Worm (Caenorhabditis elegans) whole organism, late embryonic: ENCODE measurements around the gene F19B2.6.

Source experiments
- C08G9.2 ChIP-seq: sonication (generic microtip); optimal IDR thresholded peaks from 2 replicates; lab custom pipeline; 2016; ENCODE audit warnings: mild to moderate bottlenecking, missing genetic modification characterization, moderate library complexity, missing compliant biosample characterization
- C38D4.7 ChIP-seq: fragments of 200-800 bp; sonication (Bioruptor generic); optimal IDR thresholded peaks from 2 replicates; lab custom pipeline; 2018; ENCODE audit warnings: mild to moderate bottlenecking, missing genetic modification characterization, moderate library complexity, missing compliant biosample characterization
- F13H6.1 ChIP-seq: sonication (generic microtip); optimal IDR thresholded peaks from 2 replicates; lab custom pipeline; 2016; ENCODE audit warnings: missing genetic modification characterization, missing compliant biosample characterization
- K02D7.2 ChIP-seq: sonication (generic microtip); optimal IDR thresholded peaks from 2 replicates; lab custom pipeline; 2017; ENCODE audit warnings: mild to moderate bottlenecking, missing genetic modification characterization, missing compliant biosample characterization
- T23F11.4 ChIP-seq: fragments of 200-800 bp; sonication (Bioruptor generic); optimal IDR thresholded peaks from 2 replicates; lab custom pipeline; 2018; ENCODE audit warnings: mild to moderate bottlenecking, missing genetic modification characterization, missing compliant biosample characterization
- Y22D7AL.16 ChIP-seq: sonication (generic microtip); optimal IDR thresholded peaks from 2 replicates; lab custom pipeline; 2016; ENCODE audit warnings: missing genetic modification characterization, missing compliant biosample characterization
- ahr-1 ChIP-seq: sonication (generic microtip); optimal IDR thresholded peaks from 2 replicates; lab custom pipeline; 2016; ENCODE audit warnings: missing genetic modification characterization, missing compliant biosample characterization
- ama-1 ChIP-seq: fragments of 150-350 bp; optimal IDR thresholded peaks from 2 replicates; lab custom pipeline; 2014
- ceh-14 ChIP-seq: sonication (generic microtip); optimal IDR thresholded peaks from 2 replicates; lab custom pipeline; 2016; ENCODE audit warnings: missing genotype, missing genetic modification characterization, missing compliant biosample characterization
- ceh-2 ChIP-seq: sonication (generic microtip); optimal IDR thresholded peaks from 2 replicates; lab custom pipeline; 2016; ENCODE audit warnings: missing genotype, missing genetic modification characterization, missing compliant biosample characterization
- ceh-30 ChIP-seq: fragments of 150-350 bp; optimal IDR thresholded peaks from 2 replicates; lab custom pipeline; 2014; ENCODE audit warnings: missing biosample characterization, missing genetic modification characterization
- ceh-31 ChIP-seq: sonication (generic microtip); optimal IDR thresholded peaks from 2 replicates; lab custom pipeline; 2016; ENCODE audit warnings: missing genetic modification characterization, missing compliant biosample characterization
- ceh-34 ChIP-seq: sonication (generic microtip); optimal IDR thresholded peaks from 2 replicates; lab custom pipeline; 2016; ENCODE audit warnings: mild to moderate bottlenecking, missing genetic modification characterization, missing compliant biosample characterization
- ceh-48 ChIP-seq: sonication (generic microtip); optimal IDR thresholded peaks from 2 replicates; lab custom pipeline; 2016; ENCODE audit warnings: missing genetic modification characterization, inconsistent platforms, missing compliant biosample characterization
- ceh-6 ChIP-seq: fragments of 200-800 bp; sonication (Bioruptor generic); optimal IDR thresholded peaks from 2 replicates; lab custom pipeline; 2018; ENCODE audit warnings: mild to moderate bottlenecking, missing genetic modification characterization, missing compliant biosample characterization
- che-1 ChIP-seq: sonication (generic microtip); optimal IDR thresholded peaks from 2 replicates; lab custom pipeline; 2016; ENCODE audit warnings: mild to moderate bottlenecking, missing genetic modification characterization, missing compliant biosample characterization
- dmd-4 ChIP-seq: sonication (generic microtip); optimal IDR thresholded peaks from 2 replicates; lab custom pipeline; 2016; ENCODE audit warnings: borderline replicate concordance, missing genetic modification characterization, missing compliant biosample characterization
- elt-4 ChIP-seq: sonication (generic microtip); optimal IDR thresholded peaks from 2 replicates; lab custom pipeline; 2016; ENCODE audit warnings: missing genetic modification characterization, missing compliant biosample characterization
- fax-1 ChIP-seq: sonication (generic microtip); optimal IDR thresholded peaks from 2 replicates; lab custom pipeline; 2016; ENCODE audit warnings: missing genotype, missing genetic modification characterization, missing compliant biosample characterization
- fkh-10 ChIP-seq: fragments of 150-350 bp; optimal IDR thresholded peaks from 2 replicates; lab custom pipeline; 2014; ENCODE audit warnings: missing biosample characterization, missing genetic modification reagents, missing genetic modification characterization
- fkh-6 ChIP-seq: sonication (generic microtip); optimal IDR thresholded peaks from 2 replicates; lab custom pipeline; 2016; ENCODE audit warnings: missing genetic modification characterization, missing compliant biosample characterization
- gmeb-2 ChIP-seq: sonication (generic microtip); optimal IDR thresholded peaks from 2 replicates; lab custom pipeline; 2016; ENCODE audit warnings: missing genetic modification characterization, inconsistent platforms, missing compliant biosample characterization
- hlh-30 ChIP-seq: sonication (generic microtip); optimal IDR thresholded peaks from 2 replicates; lab custom pipeline; 2017; ENCODE audit warnings: antibody characterized with exemption, missing genetic modification characterization, missing compliant biosample characterization; ENCODE audit not compliant: insufficient read depth
- hlh-6 ChIP-seq: sonication (generic microtip); optimal IDR thresholded peaks from 2 replicates; lab custom pipeline; 2016; ENCODE audit warnings: missing genotype, missing genetic modification characterization, missing compliant biosample characterization
- nfya-1 ChIP-seq: sonication (generic microtip); optimal IDR thresholded peaks from 2 replicates; lab custom pipeline; 2017; ENCODE audit warnings: missing genetic modification characterization, mild to moderate bottlenecking, missing compliant biosample characterization, antibody characterized with exemption, moderate library complexity
- nhr-11 ChIP-seq: fragments of 150-350 bp; optimal IDR thresholded peaks from 2 replicates; lab custom pipeline; 2014; ENCODE audit warnings: missing biosample characterization, missing genetic modification characterization
- npax-4 ChIP-seq: sonication (generic microtip); optimal IDR thresholded peaks from 2 replicates; lab custom pipeline; 2016; ENCODE audit warnings: missing genetic modification characterization, missing compliant biosample characterization
- pha-2 ChIP-seq: sonication (generic microtip); optimal IDR thresholded peaks from 2 replicates; lab custom pipeline; 2017; ENCODE audit warnings: mild to moderate bottlenecking, missing genetic modification characterization, missing compliant biosample characterization
- pha-4 ChIP-seq: fragments of 150-350 bp; optimal IDR thresholded peaks from 2 replicates; lab custom pipeline; 2018; ENCODE audit warnings: missing biosample characterization, missing genetic modification reagents, missing genetic modification characterization
- pqm-1 ChIP-seq: sonication (generic microtip); optimal IDR thresholded peaks from 2 replicates; lab custom pipeline; 2016; ENCODE audit warnings: missing genetic modification characterization, missing compliant biosample characterization
- ref-2 ChIP-seq: sonication (generic microtip); optimal IDR thresholded peaks from 2 replicates; lab custom pipeline; 2016; ENCODE audit warnings: missing genetic modification characterization, missing compliant biosample characterization
- sox-2 ChIP-seq: fragments of 200-800 bp; sonication (Bioruptor generic); IDR thresholded peaks from 2 replicates; pipeline ENCODE4 v1.3.6; 2022; ENCODE audit warnings: missing genetic modification reagents, missing genetic modification characterization, missing compliant biosample characterization
- sox-4 ChIP-seq: sonication (generic microtip); optimal IDR thresholded peaks from 2 replicates; lab custom pipeline; 2017; ENCODE audit warnings: mild to moderate bottlenecking, missing genetic modification characterization, inconsistent platforms, missing compliant biosample characterization
- tbx-7 ChIP-seq: sonication (generic microtip); optimal IDR thresholded peaks from 2 replicates; lab custom pipeline; 2016; ENCODE audit warnings: missing genotype, missing genetic modification characterization, missing compliant biosample characterization
- ttx-3 ChIP-seq: sonication (generic microtip); optimal IDR thresholded peaks from 2 replicates; lab custom pipeline; 2016; ENCODE audit warnings: missing genetic modification reagents, missing genetic modification characterization, missing compliant biosample characterization
- unc-55 ChIP-seq: sonication (generic microtip); optimal IDR thresholded peaks from 2 replicates; lab custom pipeline; 2017; ENCODE audit warnings: missing biosample characterization, missing genetic modification reagents, missing genetic modification characterization
- unc-86 ChIP-seq: sonication (generic microtip); optimal IDR thresholded peaks from 2 replicates; lab custom pipeline; 2016; ENCODE audit warnings: missing genetic modification characterization, missing compliant biosample characterization

Gene F19B2.6

DNA sequence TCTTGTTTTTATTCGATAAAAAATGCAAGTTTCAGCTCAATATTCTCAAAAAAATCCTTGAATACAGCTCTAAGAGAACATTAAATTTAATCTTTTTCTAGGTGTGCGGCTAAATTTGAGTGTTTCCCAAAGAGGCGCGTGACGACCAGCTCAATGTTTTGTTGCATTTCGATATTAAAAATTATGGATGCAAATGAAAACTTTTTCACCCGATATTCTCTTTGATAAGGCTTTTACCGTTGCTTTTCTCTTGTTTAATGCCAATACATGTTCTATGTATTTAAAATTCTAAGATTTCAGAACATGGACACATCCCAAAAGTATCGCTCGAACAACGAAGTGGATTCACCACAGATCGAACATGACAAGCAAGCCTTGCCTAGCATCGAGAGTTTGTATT lies at the start of gene F19B2.6:
F19B2.6 (plus strand) TSS at position 301 of the 400 bp plus-strand sequence.
- no peak for TF ChIP-seq ceh-6
- TF ChIP-seq hlh-6 (tag; lab: Kevin White, UChicago) = no peak
- TF ChIP-seq nfya-1 (tag; lab: Kevin White, UChicago) = no peak
- TF ChIP-seq ama-1 (lab: Kevin White, UChicago) = no peak
- no peak for TF ChIP-seq npax-4 (tag; lab: Kevin White, UChicago)

DNA sequence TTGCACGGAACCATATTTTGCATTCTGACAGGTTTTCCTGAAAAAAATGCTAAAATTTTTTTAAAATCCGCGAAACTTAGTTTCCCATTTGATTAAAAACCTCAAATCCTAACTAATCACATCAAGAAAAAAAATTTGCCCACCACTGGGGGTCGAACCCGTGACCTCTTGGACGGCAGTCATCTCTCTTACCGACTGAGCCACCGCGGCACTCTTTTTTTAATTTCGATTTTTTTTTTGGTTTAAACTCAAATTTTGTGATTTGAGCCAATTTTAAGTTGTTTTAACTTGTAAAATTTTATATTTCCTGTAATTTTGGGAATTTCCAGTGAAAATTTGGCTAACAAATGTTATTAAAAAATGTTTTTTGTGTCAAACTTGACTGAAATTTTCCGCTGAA lies 38.6 kb upstream of the F19B2.6 start:
- TF ChIP-seq C08G9.2 (tag; lab: Kevin White, UChicago) (no peak), ceh-2 (tag; lab: Kevin White, UChicago) (no peak), fkh-6 (no peak), ttx-3 (no peak), sox-4 (tag; lab: Kevin White, UChicago) (no peak), ceh-48 (tag; lab: Kevin White, UChicago) (no peak), pha-2 (tag; lab: Kevin White, UChicago) (no peak), unc-86 (no peak), C38D4.7 (GFP tag; lab: Kevin White, UChicago) (no peak), nfya-1 (tag; lab: Kevin White, UChicago) (no peak), ceh-14 (tag; lab: Kevin White, UChicago) (no peak), gmeb-2 (tag; lab: Kevin White, UChicago) (no peak), ref-2 (tag; lab: Kevin White, UChicago) (no peak), unc-55 (GFP tag; lab: Kevin White, UChicago) (no peak), ceh-34 (no peak), K02D7.2 (no peak)

DNA sequence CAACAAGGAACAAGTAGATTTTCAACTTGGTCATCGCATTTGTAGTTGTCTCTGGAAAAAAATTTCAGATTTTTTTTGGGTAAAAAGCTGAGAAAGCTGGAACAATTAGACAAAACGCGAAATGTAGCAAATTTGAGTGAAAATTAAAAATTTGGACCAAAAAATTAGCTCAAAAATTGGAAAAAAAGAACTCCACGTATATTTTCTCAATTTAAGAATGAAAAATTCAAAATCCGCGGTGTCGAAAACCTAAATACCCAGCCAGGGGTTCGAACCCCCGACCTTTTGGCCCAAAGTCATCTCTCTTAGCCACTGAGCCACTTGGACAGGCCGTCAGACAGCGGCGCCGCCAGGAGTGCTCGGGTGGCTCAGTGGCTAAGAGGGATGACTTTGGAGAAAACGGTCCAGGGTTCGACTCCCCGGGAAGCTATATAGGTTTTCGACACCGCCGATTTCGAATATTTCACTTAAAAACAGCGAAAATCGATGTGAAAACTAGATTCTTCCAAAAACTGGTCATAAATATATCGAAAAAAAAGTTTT lies 37.6 kb upstream of the F19B2.6 start, which contains the start of gene ncx-1:
ncx-1 (minus strand) TSS at position 51 of the 543 bp plus-strand sequence.
- TF ChIP-seq tbx-7 (no peak), fkh-10 (no peak), npax-4 (tag; lab: Kevin White, UChicago) (no peak), sox-2 (no peak), ama-1 (lab: Kevin White, UChicago) (no peak), pqm-1 (tag; lab: Kevin White, UChicago) (no peak), ref-2 (tag; lab: Kevin White, UChicago) (no peak)

DNA sequence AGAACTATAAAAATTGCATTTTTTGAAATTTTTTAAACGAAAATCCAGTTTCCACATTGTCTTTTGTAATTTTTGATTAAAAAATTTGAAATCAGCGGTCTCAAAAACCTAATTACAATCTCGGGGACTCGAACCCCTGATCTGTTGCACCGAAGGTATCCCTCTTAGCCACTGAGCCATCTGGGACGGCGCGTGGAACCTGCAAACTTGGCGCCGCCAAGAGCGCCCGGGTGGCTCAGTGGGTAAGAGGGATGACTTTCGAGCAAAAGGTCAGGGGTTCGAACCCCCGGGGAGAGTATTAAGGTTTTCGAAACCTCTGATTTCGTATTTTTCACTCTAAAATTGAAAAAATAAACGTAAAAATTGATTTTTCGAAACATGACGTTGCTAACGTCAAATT lies 35.3 kb upstream of the F19B2.6 start:
- TF ChIP-seq nhr-11 (tag; lab: Kevin White, UChicago) (no peak), ceh-31 (tag; lab: Kevin White, UChicago) (no peak), ceh-2 (tag; lab: Kevin White, UChicago) (no peak), fax-1 (tag; lab: Kevin White, UChicago) (no peak), dmd-4 (no peak), ahr-1 (tag; lab: Kevin White, UChicago) (no peak), ref-2 (tag; lab: Kevin White, UChicago) (no peak), ama-1 (lab: Kevin White, UChicago) (no peak), ceh-30 (tag; lab: Kevin White, UChicago) (no peak), unc-55 (GFP tag; lab: Kevin White, UChicago) (no peak), fkh-10 (no peak), Y22D7AL.16 (tag; lab: Kevin White, UChicago) (no peak)
- TF ChIP-seq, all 69 proteins: peak for 0

DNA sequence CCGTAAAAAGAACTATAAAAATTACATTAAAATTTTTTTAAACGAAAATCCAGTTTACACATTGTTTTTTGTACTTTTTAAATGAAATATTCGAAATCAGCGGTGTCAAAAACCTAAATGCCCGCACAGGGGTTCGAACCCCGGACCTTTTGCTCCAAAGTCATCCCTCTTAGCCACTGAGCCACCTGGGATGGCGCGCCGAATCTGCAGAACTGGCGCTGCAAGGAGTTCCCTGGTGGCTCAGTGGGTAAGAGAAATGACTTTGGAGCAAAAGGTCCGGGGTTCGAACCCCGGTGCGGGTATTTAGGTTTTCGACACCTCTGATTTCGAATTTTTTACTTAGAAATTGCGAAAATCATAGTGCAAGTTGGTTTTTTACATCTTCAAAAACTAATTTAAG lies 34.7 kb upstream of the F19B2.6 start:
- TF ChIP-seq fkh-10 (no peak), T23F11.4 (GFP tag; lab: Kevin White, UChicago) (no peak), ceh-6 (no peak), elt-4 (tag; lab: Kevin White, UChicago) (no peak), Y22D7AL.16 (tag; lab: Kevin White, UChicago) (no peak), che-1 (tag; lab: Kevin White, UChicago) (no peak), hlh-30 (tag; lab: Kevin White, UChicago) (no peak), pha-4 (tag; lab: Kevin White, UChicago) (no peak), F13H6.1 (tag; lab: Kevin White, UChicago) (no peak), ref-2 (tag; lab: Kevin White, UChicago) (no peak)
